Fruit fly (Drosophila melanogaster) whole organism, embryonic: ENCODE results near the gene Amacr.
A peak's percentile ranks its signal among the peaks of the same experiment; 100 is the strongest.

ENCODE experiments used
- Adf1 ChIP-seq: fragments of 200-800 bp; sonication (Bioruptor generic); IDR thresholded peaks from 2 replicates; pipeline ENCODE4 v1.3.6; 2022; ENCODE audit warnings: missing biosample characterization, missing genetic modification characterization
- Atf3 ChIP-seq: fragments of 200-800 bp; sonication (Bioruptor generic); optimal IDR thresholded peaks from 3 replicates; lab custom pipeline; 2016; ENCODE audit warnings: missing biosample characterization, missing genetic modification characterization
- Atf6 ChIP-seq: fragments of 200-800 bp; sonication (Bioruptor generic); IDR thresholded peaks from 2 replicates; pipeline ENCODE4 v1.3.6; 2022; ENCODE audit warnings: missing biosample characterization, missing genetic modification characterization
- B-H2 ChIP-seq: fragments of 200-800 bp; sonication (Bioruptor generic); optimal IDR thresholded peaks from 2 replicates; lab custom pipeline; 2018; ENCODE audit warnings: missing biosample characterization, mild to moderate bottlenecking, missing genetic modification characterization
- CG10959 ChIP-seq: fragments of 200-800 bp; sonication (Bioruptor generic); IDR thresholded peaks from 2 replicates; pipeline ENCODE4 v1.3.6; 2022; ENCODE audit warnings: missing biosample characterization, missing genetic modification characterization
- CG12104 ChIP-seq: fragments of 200-800 bp; sonication (Bioruptor generic); optimal IDR thresholded peaks from 3 replicates; lab custom pipeline; 2016; ENCODE audit warnings: missing biosample characterization, missing genetic modification characterization
- CG12391 ChIP-seq: fragments of 200-800 bp; sonication (Bioruptor generic); optimal IDR thresholded peaks from 3 replicates; lab custom pipeline; 2018; ENCODE audit warnings: missing biosample characterization, mild to moderate bottlenecking, missing genetic modification characterization, moderate library complexity
- CG12769 ChIP-seq: fragments of 200-800 bp; sonication (Bioruptor generic); optimal IDR thresholded peaks from 2 replicates; lab custom pipeline; 2019; ENCODE audit warnings: missing biosample characterization, mild to moderate bottlenecking, missing genetic modification characterization, moderate library complexity
- CG13287 ChIP-seq: fragments of 200-800 bp; sonication (Bioruptor generic); IDR thresholded peaks from 2 replicates; pipeline ENCODE4 v1.3.6; 2022; ENCODE audit warnings: missing biosample characterization, missing genetic modification characterization; ENCODE audit not compliant: partially characterized antibody
- CG13424 ChIP-seq: fragments of 200-800 bp; sonication (Bioruptor generic); optimal IDR thresholded peaks from 2 replicates; lab custom pipeline; 2019; ENCODE audit warnings: missing biosample characterization, mild to moderate bottlenecking, missing genetic modification characterization, moderate library complexity
- CG17361 ChIP-seq: fragments of 200-800 bp; sonication (Bioruptor generic); IDR thresholded peaks from 3 replicates; pipeline ENCODE4 v1.3.6; 2022; ENCODE audit warnings: missing biosample characterization, missing genetic modification characterization
- CG18599 ChIP-seq: fragments of 200-800 bp; sonication (Bioruptor generic); optimal IDR thresholded peaks from 3 replicates; lab custom pipeline; 2017; ENCODE audit warnings: missing biosample characterization, missing genetic modification characterization, mild to moderate bottlenecking, moderate library complexity, missing genetic modification reagents
- CG31388 ChIP-seq: fragments of 200-800 bp; sonication (Bioruptor generic); optimal IDR thresholded peaks from 2 replicates; lab custom pipeline; 2016; ENCODE audit warnings: missing biosample characterization, missing genetic modification characterization
- CG32532 ChIP-seq: fragments of 200-800 bp; sonication (Bioruptor generic); IDR thresholded peaks from 2 replicates; pipeline ENCODE4 v1.3.6; 2022; ENCODE audit warnings: missing biosample characterization, missing genetic modification characterization
- CG42726 ChIP-seq: fragments of 200-800 bp; sonication (Bioruptor generic); IDR thresholded peaks from 2 replicates; pipeline ENCODE4 v1.3.6; 2022; ENCODE audit warnings: missing biosample characterization, missing genetic modification characterization; ENCODE audit not compliant: partially characterized antibody
- CG43689 ChIP-seq: fragments of 200-800 bp; sonication (Bioruptor generic); IDR thresholded peaks from 2 replicates; pipeline ENCODE4 v1.3.6; 2022; ENCODE audit warnings: missing biosample characterization, missing genetic modification characterization
- CG4404 ChIP-seq: fragments of 200-800 bp; sonication (Bioruptor generic); IDR thresholded peaks from 2 replicates; pipeline ENCODE4 v1.3.6; 2022; ENCODE audit warnings: missing biosample characterization, missing genetic modification characterization
- CG5953 ChIP-seq: fragments of 200-800 bp; sonication (Bioruptor generic); IDR thresholded peaks from 2 replicates; pipeline ENCODE4 v1.3.6; 2022; ENCODE audit warnings: missing biosample characterization, missing genetic modification characterization
- CG6765 ChIP-seq: fragments of 200-800 bp; sonication (Bioruptor generic); optimal IDR thresholded peaks from 3 replicates; lab custom pipeline; 2017; ENCODE audit warnings: missing biosample characterization, mild to moderate bottlenecking, missing genetic modification characterization
- CG6813 ChIP-seq: fragments of 200-800 bp; sonication (Bioruptor generic); optimal IDR thresholded peaks from 2 replicates; lab custom pipeline; 2017; ENCODE audit warnings: missing biosample characterization, missing genetic modification characterization, mild to moderate bottlenecking, moderate library complexity, missing genetic modification reagents
- CG8089 ChIP-seq: fragments of 200-800 bp; sonication (Bioruptor generic); optimal IDR thresholded peaks from 3 replicates; lab custom pipeline; 2016; ENCODE audit warnings: missing biosample characterization, missing genetic modification characterization
- CG8359 ChIP-seq: fragments of 200-800 bp; sonication (Bioruptor generic); optimal IDR thresholded peaks from 2 replicates; lab custom pipeline; 2017; ENCODE audit warnings: missing biosample characterization, mild to moderate bottlenecking, missing genetic modification characterization, borderline replicate concordance
- CG9817 ChIP-seq: fragments of 200-800 bp; sonication (Bioruptor generic); optimal IDR thresholded peaks from 2 replicates; lab custom pipeline; 2018; ENCODE audit warnings: missing biosample characterization, mild to moderate bottlenecking, missing genetic modification characterization, moderate library complexity
- Doc3 ChIP-seq: fragments of 200-800 bp; sonication (Bioruptor generic); IDR thresholded peaks from 3 replicates; pipeline ENCODE4 v1.3.6; 2022; ENCODE audit warnings: missing biosample characterization, missing genetic modification characterization; ENCODE audit not compliant: partially characterized antibody
- Elba2 ChIP-seq: fragments of 200-800 bp; sonication (Bioruptor generic); optimal IDR thresholded peaks from 3 replicates; lab custom pipeline; 2016; ENCODE audit warnings: missing biosample characterization, missing genetic modification characterization
- H2.0 ChIP-seq: fragments of 200-800 bp; sonication (Bioruptor generic); IDR thresholded peaks from 2 replicates; pipeline ENCODE4 v1.3.6; 2022; ENCODE audit warnings: missing biosample characterization, missing genetic modification characterization
- Hsf ChIP-seq: fragments of 200-800 bp; sonication (Bioruptor generic); optimal IDR thresholded peaks from 3 replicates; lab custom pipeline; 2016; ENCODE audit warnings: missing biosample characterization, missing genetic modification characterization
- Lhr ChIP-seq: fragments of 200-800 bp; sonication (Bioruptor generic); optimal IDR thresholded peaks from 3 replicates; lab custom pipeline; 2017; ENCODE audit warnings: mild to moderate bottlenecking, missing biosample characterization, missing genetic modification reagents, missing genetic modification characterization
- Max ChIP-seq: fragments of 200-800 bp; sonication (Bioruptor generic); optimal IDR thresholded peaks from 2 replicates; lab custom pipeline; 2016; ENCODE audit warnings: missing biosample characterization, mild to moderate bottlenecking, missing genetic modification characterization
- NfI ChIP-seq: fragments of 200-800 bp; sonication (Bioruptor generic); optimal IDR thresholded peaks from 3 replicates; lab custom pipeline; 2018; ENCODE audit warnings: missing biosample characterization, mild to moderate bottlenecking, missing genetic modification characterization, moderate library complexity
- Ravus ChIP-seq: fragments of 200-800 bp; sonication (Bioruptor generic); IDR thresholded peaks from 2 replicates; pipeline ENCODE4 v1.3.6; 2022; ENCODE audit warnings: missing biosample characterization, missing genetic modification characterization
- Stat92E ChIP-seq, 3 experiments: fragments of >200 bp in 2 of 3; fragments of 200-800 bp in 1 of 3; sonication (Bioruptor generic) in 1 of 3; optimal IDR thresholded peaks; 2 replicates each; lab custom pipeline; 2017 to 2019; ENCODE audit warnings: missing biosample characterization in 3 of 3, missing genetic modification characterization in 3 of 3, mild to moderate bottlenecking in 1 of 3, moderate library complexity in 1 of 3
- ac ChIP-seq: fragments of 200-800 bp; sonication (Bioruptor generic); optimal IDR thresholded peaks from 3 replicates; lab custom pipeline; 2017; ENCODE audit warnings: missing biosample characterization, mild to moderate bottlenecking, missing genetic modification characterization
- al ChIP-seq: fragments of 200-800 bp; sonication (Bioruptor generic); IDR thresholded peaks from 2 replicates; pipeline ENCODE4 v1.3.6; 2022; ENCODE audit warnings: missing biosample characterization, missing genetic modification characterization
- caup ChIP-seq: fragments of 200-800 bp; sonication (Bioruptor generic); optimal IDR thresholded peaks from 3 replicates; lab custom pipeline; 2017; ENCODE audit warnings: missing biosample characterization, mild to moderate bottlenecking, missing genetic modification characterization, moderate library complexity; ENCODE audit not compliant: severe bottlenecking
- chm ChIP-seq: fragments of 200-800 bp; sonication (Bioruptor generic); IDR thresholded peaks from 2 replicates; pipeline ENCODE4 v1.3.6; 2022; ENCODE audit warnings: missing biosample characterization, missing genetic modification characterization
- da ChIP-seq: fragments of 200-800 bp; sonication (Bioruptor generic); optimal IDR thresholded peaks from 2 replicates; lab custom pipeline; 2016; ENCODE audit warnings: missing biosample characterization, missing genetic modification characterization
- emc ChIP-seq: fragments of 200-800 bp; sonication (Bioruptor generic); optimal IDR thresholded peaks from 2 replicates; lab custom pipeline; 2016; ENCODE audit warnings: missing biosample characterization, missing genetic modification characterization
- en ChIP-seq: fragments of 200-800 bp; sonication (Bioruptor generic); optimal IDR thresholded peaks from 2 replicates; lab custom pipeline; 2016; ENCODE audit warnings: missing biosample characterization, missing genetic modification characterization
- gce ChIP-seq: fragments of 200-800 bp; sonication (Bioruptor generic); IDR thresholded peaks from 3 replicates; pipeline ENCODE4 v1.3.6; 2022; ENCODE audit warnings: missing biosample characterization, missing genetic modification characterization
- gcm ChIP-seq: fragments of 200-800 bp; sonication (Bioruptor generic); optimal IDR thresholded peaks from 2 replicates; lab custom pipeline; 2019; ENCODE audit warnings: missing biosample characterization, mild to moderate bottlenecking, missing genetic modification characterization, moderate library complexity
- lola ChIP-seq, 3 experiments: fragments of >200 bp in 2 of 3; fragments of 200-800 bp in 1 of 3; sonication (Bioruptor generic) in 1 of 3; optimal IDR thresholded peaks; 2 replicates each; lab custom pipeline; 2017 to 2019; ENCODE audit warnings: missing biosample characterization in 3 of 3, missing genetic modification characterization in 3 of 3, mild to moderate bottlenecking in 1 of 3, moderate library complexity in 1 of 3
- phol ChIP-seq: fragments of 200-800 bp; sonication (Bioruptor generic); optimal IDR thresholded peaks from 3 replicates; lab custom pipeline; 2018; ENCODE audit warnings: missing biosample characterization, mild to moderate bottlenecking, missing genetic modification characterization, moderate library complexity
- pzg ChIP-seq: fragments of 200-800 bp; sonication (Bioruptor generic); optimal IDR thresholded peaks from 3 replicates; lab custom pipeline; 2018; ENCODE audit warnings: missing biosample characterization, mild to moderate bottlenecking, missing genetic modification characterization, moderate library complexity
- sens ChIP-seq: fragments of 200-800 bp; sonication (Bioruptor generic); peaks from one replicate; lab custom pipeline; 2016; ENCODE audit warnings: missing biosample characterization, missing genetic modification characterization
- sisA ChIP-seq: fragments of 200-800 bp; sonication (Bioruptor generic); IDR thresholded peaks from 2 replicates; pipeline ENCODE4 v1.3.6; 2022; ENCODE audit warnings: missing biosample characterization, missing genetic modification characterization
- trh ChIP-seq: fragments of 200-800 bp; sonication (Bioruptor generic); optimal IDR thresholded peaks from 2 replicates; lab custom pipeline; 2016; ENCODE audit warnings: missing biosample characterization, missing genetic modification characterization
- tx ChIP-seq: fragments of 200-800 bp; sonication (Bioruptor generic); optimal IDR thresholded peaks from 2 replicates; lab custom pipeline; 2016; ENCODE audit warnings: missing biosample characterization, missing genetic modification characterization
- vvl ChIP-seq: fragments of 200-800 bp; sonication (Bioruptor generic); IDR thresholded peaks from 2 replicates; pipeline ENCODE4 v1.3.6; 2022; ENCODE audit warnings: missing biosample characterization, missing genetic modification characterization

Amacr gene

DNA sequence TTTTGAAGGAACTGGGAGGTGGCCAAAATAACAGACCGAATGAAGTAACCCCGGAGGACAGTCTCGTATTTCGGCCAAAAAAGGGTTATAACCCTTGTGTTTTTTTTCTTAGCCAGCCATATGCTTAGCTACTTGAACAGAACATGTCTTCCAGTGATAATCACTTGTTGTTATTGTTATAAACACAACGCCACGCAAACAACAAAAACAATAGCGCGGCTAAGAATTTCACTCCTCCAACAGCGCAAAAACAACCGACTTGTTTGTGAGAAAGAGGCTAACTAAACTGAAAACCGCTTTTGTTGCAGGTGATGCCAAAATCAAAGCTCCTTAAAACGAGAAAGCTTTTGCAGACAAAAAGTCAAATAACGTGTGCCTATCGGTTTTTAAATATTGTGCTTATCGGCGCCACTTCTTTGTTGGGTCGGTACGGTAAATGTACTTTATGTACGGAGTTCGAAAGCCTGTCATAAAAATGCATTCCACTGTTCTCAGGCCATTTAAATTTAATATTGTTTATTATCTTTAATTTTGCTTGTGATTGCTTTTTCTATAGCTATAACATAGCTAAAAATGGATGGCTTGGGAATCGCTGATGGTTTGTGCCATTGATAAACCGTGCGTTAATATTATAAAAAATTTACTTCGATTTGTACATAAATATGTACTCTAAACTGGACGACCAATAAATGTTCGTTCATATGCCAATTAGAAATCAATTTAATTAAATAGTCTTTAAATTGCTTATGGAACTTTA is 44.8 kb upstream of the Amacr start, which contains the start of gene vari (continued):
- no peak for TF ChIP-seq Ravus (GFP tag; lab: Robert Waterston, UW)
- peak; percentile 55 for TF ChIP-seq B-H2
- TF ChIP-seq Atf3 (GFP tag; lab: Kevin White, UChicago) = no peak
- no peak for TF ChIP-seq al
- no peak for TF ChIP-seq Max
- TF ChIP-seq en = no peak
- TF ChIP-seq Lhr (GFP tag; lab: Kevin White, UChicago) = peak; percentile 73
- peak; percentile 53 for TF ChIP-seq phol (tag; lab: Kevin White, UChicago)
- TF ChIP-seq tx (GFP tag; lab: Kevin White, UChicago) = no peak
- no peak for TF ChIP-seq CG43689
- peak; percentile 22; the same call in 1 of the 2 replicates for TF ChIP-seq CG13287
- TF ChIP-seq Doc3 = no peak
- TF ChIP-seq Hsf (GFP tag; lab: Kevin White, UChicago) = no peak
- no peak for TF ChIP-seq CG8089 (GFP tag; lab: Kevin White, UChicago)
- no peak for TF ChIP-seq gcm (GFP tag; lab: Kevin White, UChicago)
- TF ChIP-seq Atf6 (GFP tag; lab: Robert Waterston, UW) = 0 out of 2 replicates have a peak, but pooled peaks have one; percentile 17
- no peak for TF ChIP-seq emc (GFP tag; lab: Kevin White, UChicago)
- no peak for TF ChIP-seq sisA (GFP tag; lab: Robert Waterston, UW)
- no peak for TF ChIP-seq CG13424 (tag; lab: Kevin White, UChicago)
- TF ChIP-seq CG12769 (tag; lab: Kevin White, UChicago) = peak; percentile 40
- TF ChIP-seq da (GFP tag; lab: Kevin White, UChicago) = no peak
- TF ChIP-seq lola (GFP tag; optimal IDR thresholded peaks at IDR 0.05; lab: Kevin White, UChicago) = peak in 1 of 3 experiments; percentile 36
- TF ChIP-seq CG6813 (GFP tag; lab: Kevin White, UChicago) = no peak
- TF ChIP-seq Elba2 (GFP tag; lab: Kevin White, UChicago) = no peak
- no peak for TF ChIP-seq NfI (GFP tag; lab: Kevin White, UChicago)
- TF ChIP-seq CG10959 (GFP tag; lab: Robert Waterston, UW) = no peak
- no peak for TF ChIP-seq CG5953 (GFP tag; lab: Robert Waterston, UW)
- TF ChIP-seq CG12391 = no peak
- peak; percentile 19 for TF ChIP-seq caup (GFP tag; lab: Kevin White, UChicago)
- no peak for TF ChIP-seq CG31388 (GFP tag; lab: Kevin White, UChicago)
- no peak for TF ChIP-seq gce (GFP tag; lab: Robert Waterston, UW)
- no peak for TF ChIP-seq Stat92E (GFP tag; optimal IDR thresholded peaks at IDR 0.05; lab: Kevin White, UChicago)
- TF ChIP-seq CG17361 (GFP tag; lab: Robert Waterston, UW) = peak; percentile 37; the same call in 1 of the 3 replicates
- TF ChIP-seq CG4404 (GFP tag; lab: Robert Waterston, UW) = no peak
- no peak for TF ChIP-seq Adf1 (GFP tag; lab: Robert Waterston, UW)
- no peak for TF ChIP-seq CG6765 (GFP tag; lab: Kevin White, UChicago)
- peak; percentile 3 for TF ChIP-seq CG12104 (GFP tag; lab: Kevin White, UChicago)
- no peak for TF ChIP-seq CG8359 (GFP tag; lab: Kevin White, UChicago)
- peak; percentile 7 for TF ChIP-seq CG9817 (tag; lab: Kevin White, UChicago)
- TF ChIP-seq trh = no peak
- no peak for TF ChIP-seq ac
- peak; percentile 7 for TF ChIP-seq CG18599 (GFP tag; lab: Kevin White, UChicago)
- peak; percentile 33; the same call in 1 of the 2 replicates for TF ChIP-seq vvl (GFP tag; lab: Robert Waterston, UW)
- TF ChIP-seq chm = peak; percentile 65; the same call in 1 of the 2 replicates
- no peak for TF ChIP-seq CG42726 (GFP tag; lab: Robert Waterston, UW)
- no peak for TF ChIP-seq sens (GFP tag; lab: Kevin White, UChicago)
- no peak for TF ChIP-seq CG32532 (GFP tag; lab: Robert Waterston, UW)
- no peak for TF ChIP-seq H2.0
- TF ChIP-seq pzg (GFP tag; lab: Kevin White, UChicago) = no peak
